Fruit fly (Drosophila melanogaster): ENCODE data around the gene CDase.

dm6 chr3R:30465775-30466494 is 6.6 kb downstream of the CDase start, which contains the start of gene PH4alphaEFB:
- no peak for TF ChIP-seq CG7045 (GFP tag; optimal IDR thresholded peaks at IDR 0.05)
- peak; percentile 18 for TF ChIP-seq bab1 (GFP tag; optimal IDR thresholded peaks at IDR 0.05)
- TF ChIP-seq CG12768 (GFP tag; optimal IDR thresholded peaks at IDR 0.05) = no peak
- no peak for TF ChIP-seq cic (GFP tag; optimal IDR thresholded peaks at IDR 0.05)
- TF ChIP-seq cnc (optimal IDR thresholded peaks at IDR 0.05) = no peak
- TF ChIP-seq Mnt (GFP tag; optimal IDR thresholded peaks at IDR 0.05) = peak; percentile 11
- no peak for TF ChIP-seq ovo (GFP tag; optimal IDR thresholded peaks at IDR 0.05)
- TF ChIP-seq Clk (GFP tag; optimal IDR thresholded peaks at IDR 0.05) = no peak
- TF ChIP-seq CG5204 (GFP tag; optimal IDR thresholded peaks at IDR 0.05) = no peak
- no peak for TF ChIP-seq Crg-1 (GFP tag; optimal IDR thresholded peaks at IDR 0.05)
- TF ChIP-seq tj (GFP tag; optimal IDR thresholded peaks at IDR 0.05) = peak; percentile 30
- no peak for TF ChIP-seq CG7101 (tag; optimal IDR thresholded peaks at IDR 0.05)
